Worm (Caenorhabditis elegans): Measurements from ENCODE around the gene Y55B1BR.6.

Gene Y55B1BR.6

DNA sequence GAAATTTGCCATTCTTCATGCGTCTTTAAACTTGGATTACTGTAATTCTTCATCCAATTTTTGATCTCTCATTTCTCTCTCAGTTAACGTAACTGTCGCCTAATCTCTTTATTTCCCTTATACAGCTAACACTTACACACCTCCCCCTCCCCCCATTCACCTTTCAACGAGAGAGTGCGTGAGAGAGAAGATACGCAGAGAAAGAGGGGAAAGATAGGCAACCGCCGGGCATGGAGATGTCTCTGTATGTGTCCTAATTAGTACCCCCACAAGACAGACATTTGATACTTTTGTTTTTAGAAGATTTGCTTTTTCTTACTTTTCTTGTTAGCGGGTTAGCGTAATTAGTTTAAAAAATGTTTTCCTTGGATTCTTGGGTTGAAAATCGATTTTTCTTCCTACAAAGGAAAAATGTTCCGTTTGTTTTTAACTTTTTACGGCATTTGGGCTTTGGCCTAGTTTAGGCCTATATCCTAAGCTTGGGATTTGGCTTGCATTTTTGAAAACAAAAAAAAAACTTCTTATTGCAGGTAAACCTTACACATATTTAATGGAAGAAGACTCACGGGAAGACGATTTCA lies 29.2 kb downstream of the Y55B1BR.6 start, which contains the start of gene affl-2 (continued):
- TF ChIP-seq F37D6.2 (tag; optimal IDR thresholded peaks at IDR 0.05), result no peak
- peak; percentile 15 for TF ChIP-seq aha-1 (tag)

DNA sequence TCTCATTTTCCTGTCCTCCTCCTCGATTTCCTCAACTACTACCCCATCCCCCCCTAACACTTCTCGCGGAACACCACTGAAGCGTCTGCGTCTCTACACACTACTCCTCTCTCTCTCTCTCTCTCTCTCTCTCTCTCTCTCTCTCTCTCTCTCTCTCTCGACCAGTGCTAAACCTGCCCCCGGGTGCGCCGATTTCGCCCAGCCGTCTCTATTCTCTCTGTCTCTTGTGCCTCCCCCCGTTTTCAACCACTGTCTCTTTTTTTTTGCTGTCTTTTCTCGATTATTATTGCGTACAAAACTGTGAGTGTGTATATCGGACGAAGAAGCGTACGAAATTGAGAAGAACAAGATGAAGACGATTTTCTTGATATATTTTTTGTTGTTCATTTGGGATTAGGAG lies 30.6 kb downstream of the Y55B1BR.6 start:
- TF ChIP-seq nhr-42 (GFP tag; IDR thresholded peaks at IDR 0.05) (no peak), mdl-1 (tag; optimal IDR thresholded peaks at IDR 0.05) (peak; percentile 37 to 55), spr-1 (tag; optimal IDR thresholded peaks at IDR 0.05) (peak; percentile 60), nhr-48 (tag; optimal IDR thresholded peaks at IDR 0.05) (peak; percentile 27), daf-16 (GFP tag; optimal IDR thresholded peaks at IDR 0.05) (no peak), daf-16 (tag; optimal IDR thresholded peaks at IDR 0.05) (peak; percentile 49), madf-9 (GFP tag; conservative IDR thresholded peaks at IDR 0.05) (no peak), ctbp-1 (GFP tag; IDR thresholded peaks at IDR 0.05) (no peak), ces-1 (GFP tag; optimal IDR thresholded peaks at IDR 0.05) (no peak), mes-2 (tag; optimal IDR thresholded peaks at IDR 0.05; ENCODE audit: poor library complexity, severe bottlenecking) (peak; percentile 53), lin-15B (tag; optimal IDR thresholded peaks at IDR 0.05) (no peak), nhr-111 (GFP tag; optimal IDR thresholded peaks at IDR 0.05) (no peak), R02D3.7 (tag; optimal IDR thresholded peaks at IDR 0.05) (no peak), rbr-2 (tag; optimal IDR thresholded peaks at IDR 0.05) (peak; percentile 60), lin-38 (GFP tag; IDR thresholded peaks at IDR 0.05) (peak; percentile 66), hlh-11 (tag; optimal IDR thresholded peaks at IDR 0.05) (peak; percentile 88), nhr-237 (tag; optimal IDR thresholded peaks at IDR 0.05) (no peak), set-16 (GFP tag; IDR thresholded peaks at IDR 0.05) (peak; percentile 92), ZK546.5 (tag; optimal IDR thresholded peaks at IDR 0.05) (no peak), hlh-30 (tag; optimal IDR thresholded peaks at IDR 0.05; ENCODE audit: insufficient read depth) (peak; percentile 65), ztf-7 (tag; optimal IDR thresholded peaks at IDR 0.05) (no peak), unc-130 (GFP tag; optimal IDR thresholded peaks at IDR 0.05) (no peak), unc-62 (GFP tag; optimal IDR thresholded peaks at IDR 0.05 in 1 of 2) (peak in 1 of 2 experiments; percentile 98), unc-62 (tag; optimal IDR thresholded peaks at IDR 0.05) (no peak), saeg-2 (GFP tag; IDR thresholded peaks at IDR 0.05) (no peak), attf-4 (tag; optimal IDR thresholded peaks at IDR 0.05) (no peak), pqm-1 (tag; optimal IDR thresholded peaks at IDR 0.05) (no peak), F37D6.2 (tag; optimal IDR thresholded peaks at IDR 0.05) (no peak), Y75B8A.6 (GFP tag; IDR thresholded peaks at IDR 0.05) (no peak), egl-27 (tag; optimal IDR thresholded peaks at IDR 0.05) (no peak), F49E8.2 (tag; optimal IDR thresholded peaks at IDR 0.05; ENCODE audit: borderline replicate concordance) (no peak), mxl-3 (GFP tag; optimal IDR thresholded peaks at IDR 0.05) (peak; percentile 80), Y48G9A.11 (GFP tag; IDR thresholded peaks at IDR 0.05) (no peak), daf-12 (tag; optimal IDR thresholded peaks at IDR 0.05) (no peak), dpl-1 (GFP tag; optimal IDR thresholded peaks at IDR 0.05) (peak; percentile 18), daf-8 (GFP tag; IDR thresholded peaks at IDR 0.05) (no peak), dmd-9 (GFP tag; IDR thresholded peaks at IDR 0.05) (no peak), gei-8 (GFP tag; optimal IDR thresholded peaks at IDR 0.05) (no peak), lin-29 (GFP tag; IDR thresholded peaks at IDR 0.05) (no peak; the same call in 1 of the 2 replicates), cey-2 (tag; optimal IDR thresholded peaks at IDR 0.05; ENCODE audit: borderline replicate concordance, insufficient read depth) (no peak), Y105C5A.15 (GFP tag; IDR thresholded peaks at IDR 0.05) (no peak), mxl-2 (GFP tag; conservative IDR thresholded peaks at IDR 0.05) (no peak), D1046.2 (GFP tag; IDR thresholded peaks at IDR 0.05) (no peak), mep-1 (tag; optimal IDR thresholded peaks at IDR 0.05) (peak; percentile 84), nhr-6 (tag; optimal IDR thresholded peaks at IDR 0.05) (peak; percentile 48), dmd-6 (GFP tag; IDR thresholded peaks at IDR 0.05) (peak; percentile 52; the same call in 1 of the 2 replicates), madf-5 (GFP tag; IDR thresholded peaks at IDR 0.05) (no peak), spr-3 (GFP tag; optimal IDR thresholded peaks at IDR 0.05) (peak; percentile 18)

All from whole organism, L4 larva.